Worm (Caenorhabditis elegans) whole organism, L3 larva: ENCODE measurements around the gene clec-25.
A peak's percentile ranks its signal among the peaks of the same experiment; 100 is the strongest.

Experiments used
- R02D3.7 ChIP-seq: fragments of 150-350 bp; optimal IDR thresholded peaks from 2 replicates; lab custom pipeline; 2014; ENCODE audit warnings: missing biosample characterization, missing genetic modification characterization
- ZK546.5 ChIP-seq: sonication (generic microtip); optimal IDR thresholded peaks from 2 replicates; lab custom pipeline; 2017; ENCODE audit warnings: missing biosample characterization, missing genetic modification characterization
- ama-1 ChIP-seq: fragments of 150-350 bp; optimal IDR thresholded peaks from 2 replicates; lab custom pipeline; 2018
- ceh-16 ChIP-seq: sonication (generic microtip); optimal IDR thresholded peaks from 2 replicates; lab custom pipeline; 2017; ENCODE audit warnings: missing biosample characterization, missing genetic modification characterization
- ceh-28 ChIP-seq: fragments of 150-350 bp; optimal IDR thresholded peaks from 2 replicates; lab custom pipeline; 2014; ENCODE audit warnings: missing biosample characterization, missing genetic modification reagents, missing genetic modification characterization
- egl-27 ChIP-seq: sonication (generic microtip); optimal IDR thresholded peaks from 4 replicates; lab custom pipeline; 2017; ENCODE audit warnings: missing biosample characterization, missing genetic modification reagents, missing genetic modification characterization
- elt-1 ChIP-seq: fragments of 150-350 bp; optimal IDR thresholded peaks from 2 replicates; lab custom pipeline; 2014; ENCODE audit warnings: missing biosample characterization, missing genetic modification characterization
- elt-2 ChIP-seq: sonication (generic microtip); optimal IDR thresholded peaks from 2 replicates; lab custom pipeline; 2016; ENCODE audit warnings: missing genetic modification reagents, mild to moderate bottlenecking, missing genetic modification characterization, missing compliant biosample characterization
- elt-3 ChIP-seq, 3 experiments: fragments of 150-350 bp in 1 of 3; sonication (generic microtip) in 2 of 3; optimal IDR thresholded peaks; 2 replicates in 2 of 3; 4 replicates in 1 of 3; lab custom pipeline; 2014 to 2017; ENCODE audit warnings: missing biosample characterization in 3 of 3, missing genetic modification characterization in 3 of 3
- eor-1 ChIP-seq, 2 experiments: fragments of 150-350 bp; optimal IDR thresholded peaks; 2 replicates each; lab custom pipeline; 2014 to 2018; ENCODE audit warnings: missing biosample characterization in 2 of 2, missing genetic modification characterization in 2 of 2
- fos-1 ChIP-seq: fragments of 150-350 bp; optimal IDR thresholded peaks from 2 replicates; lab custom pipeline; 2014; ENCODE audit warnings: missing biosample characterization, missing genetic modification characterization
- jun-1 ChIP-seq: fragments of 150-350 bp; optimal IDR thresholded peaks from 2 replicates; lab custom pipeline; 2014; ENCODE audit warnings: missing biosample characterization, missing genetic modification reagents, missing genetic modification characterization
- lin-15B ChIP-seq: fragments of 150-350 bp; optimal IDR thresholded peaks from 2 replicates; lab custom pipeline; 2014; ENCODE audit warnings: missing biosample characterization, missing genetic modification characterization
- lsy-12 ChIP-seq: sonication (generic microtip); optimal IDR thresholded peaks from 2 replicates; lab custom pipeline; 2016; ENCODE audit warnings: mild to moderate bottlenecking, missing genetic modification characterization, missing compliant biosample characterization
- mml-1 ChIP-seq: fragments of 150-350 bp; sonication (generic microtip); optimal IDR thresholded peaks from 3 replicates; lab custom pipeline; 2014; ENCODE audit warnings: missing biosample characterization, missing genetic modification characterization
- nhr-11 ChIP-seq: fragments of 150-350 bp; optimal IDR thresholded peaks from 2 replicates; lab custom pipeline; 2014; ENCODE audit warnings: missing biosample characterization, missing genetic modification characterization
- nhr-25 ChIP-seq: sonication (generic microtip); optimal IDR thresholded peaks from 2 replicates; lab custom pipeline; 2017; ENCODE audit warnings: missing biosample characterization, missing genetic modification characterization
- nhr-28 ChIP-seq: fragments of 150-350 bp; optimal IDR thresholded peaks from 2 replicates; lab custom pipeline; 2014; ENCODE audit warnings: missing biosample characterization, missing genetic modification characterization
- nhr-43 ChIP-seq: sonication (generic microtip); optimal IDR thresholded peaks from 2 replicates; lab custom pipeline; 2016; ENCODE audit warnings: mild to moderate bottlenecking, missing genetic modification characterization, missing compliant biosample characterization; ENCODE audit not compliant: poor library complexity, severe bottlenecking
- nhr-67 ChIP-seq: fragments of 150-350 bp; optimal IDR thresholded peaks from 2 replicates; lab custom pipeline; 2014; ENCODE audit warnings: missing biosample characterization, missing genetic modification characterization
- nhr-76 ChIP-seq: fragments of 150-350 bp; sonication (generic microtip); optimal IDR thresholded peaks from 5 replicates; lab custom pipeline; 2014; ENCODE audit warnings: missing biosample characterization, missing genetic modification characterization
- pha-4 ChIP-seq: fragments of 150-350 bp; optimal IDR thresholded peaks from 2 replicates; lab custom pipeline; 2014; ENCODE audit warnings: missing biosample characterization, missing genetic modification reagents, missing genetic modification characterization
- pqm-1 ChIP-seq: fragments of 150-350 bp; optimal IDR thresholded peaks from 2 replicates; lab custom pipeline; 2017; ENCODE audit warnings: missing biosample characterization, missing genetic modification characterization, inconsistent platforms
- sea-2 ChIP-seq: fragments of 150-350 bp; sonication (generic microtip); optimal IDR thresholded peaks from 4 replicates; lab custom pipeline; 2014; ENCODE audit warnings: missing biosample characterization, missing genetic modification reagents, missing genetic modification characterization
- skn-1 ChIP-seq: fragments of 150-350 bp; optimal IDR thresholded peaks from 2 replicates; lab custom pipeline; 2014; ENCODE audit warnings: missing biosample characterization, missing genetic modification characterization
- snpc-4 ChIP-seq: fragments of 150-350 bp; optimal IDR thresholded peaks from 2 replicates; lab custom pipeline; 2014; ENCODE audit warnings: missing biosample characterization, missing genetic modification characterization
- unc-39 ChIP-seq: sonication (generic microtip); optimal IDR thresholded peaks from 4 replicates; lab custom pipeline; 2017; ENCODE audit warnings: missing biosample characterization, missing genetic modification characterization
- unc-62 ChIP-seq: fragments of 150-350 bp; sonication (generic microtip); optimal IDR thresholded peaks from 4 replicates; lab custom pipeline; 2014; ENCODE audit warnings: missing biosample characterization, missing genetic modification reagents, missing genetic modification characterization
- zag-1 ChIP-seq: fragments of 150-350 bp; optimal IDR thresholded peaks from 2 replicates; lab custom pipeline; 2014; ENCODE audit warnings: missing biosample characterization, missing genetic modification characterization
- ztf-11 ChIP-seq: fragments of 150-350 bp; optimal IDR thresholded peaks from 2 replicates; lab custom pipeline; 2014; ENCODE audit warnings: missing biosample characterization, missing genetic modification characterization

Gene clec-25

ce11 chrV:16880054-16880453 is 37.0 kb downstream of the clec-25 start, which contains the start of gene F09C6.3:
TSS of gene F09C6.3 (minus strand) at chrV:16880154.
- TF ChIP-seq eor-1 (tag; optimal IDR thresholded peaks at IDR 0.05; lab: Kevin White, UChicago) (no peak), elt-3 (tag; optimal IDR thresholded peaks at IDR 0.05; lab: Kevin White, UChicago) (no peak), R02D3.7 (tag; lab: Kevin White, UChicago) (no peak), ceh-16 (tag; lab: Kevin White, UChicago) (no peak), unc-39 (no peak), sea-2 (GFP tag; lab: Kevin White, UChicago) (no peak), snpc-4 (tag; lab: Kevin White, UChicago) (no peak), nhr-67 (tag; lab: Kevin White, UChicago) (no peak)

- TF ChIP-seq skn-1 (tag; lab: Kevin White, UChicago) = no peak
- no peak for TF ChIP-seq snpc-4 (tag; lab: Kevin White, UChicago)
- TF ChIP-seq nhr-11 (tag; lab: Kevin White, UChicago) = no peak
- no peak for TF ChIP-seq sea-2 (GFP tag; lab: Kevin White, UChicago)
- TF ChIP-seq elt-1 (tag; lab: Kevin White, UChicago) = no peak
- TF ChIP-seq fos-1 (tag; lab: Kevin White, UChicago) = no peak
- no peak for TF ChIP-seq jun-1
- no peak for TF ChIP-seq egl-27 (tag; lab: Kevin White, UChicago)
- no peak for TF ChIP-seq ZK546.5
These were observed 37.6 kb downstream of the clec-25 start, which contains the start of gene F09C6.14 for ce11 chrV:16880679-16881078. TSS of gene F09C6.14 (plus strand) at chrV:16880979.

ce11 chrV:16882260-16882918 is 39.3 kb downstream of the clec-25 start, which contains the start of the genes F09C6.11 and F09C6.12:
TSS of gene F09C6.11 (minus strand) at chrV:16882310.
TSS of gene F09C6.12 (plus strand) at chrV:16882868.
- TF ChIP-seq pha-4 (tag; lab: Kevin White, UChicago) = peak; percentile 95
- no peak for TF ChIP-seq ceh-16 (tag; lab: Kevin White, UChicago)
- TF ChIP-seq eor-1 (tag; optimal IDR thresholded peaks at IDR 0.05; lab: Kevin White, UChicago) = no peak
- no peak for TF ChIP-seq ceh-28 (tag; lab: Kevin White, UChicago)

- TF ChIP-seq egl-27 (tag; lab: Kevin White, UChicago) = no peak
- TF ChIP-seq lsy-12 (tag; lab: Kevin White, UChicago) = no peak
- no peak for TF ChIP-seq unc-62
- no peak for TF ChIP-seq mml-1 (tag; lab: Kevin White, UChicago)
- no peak for TF ChIP-seq elt-2
- no peak for TF ChIP-seq snpc-4 (tag; lab: Kevin White, UChicago)
- no peak for TF ChIP-seq elt-3 (tag; optimal IDR thresholded peaks at IDR 0.05; lab: Kevin White, UChicago)
- TF ChIP-seq ama-1 (lab: Kevin White, UChicago) = no peak
- TF ChIP-seq pha-4 (tag; lab: Kevin White, UChicago) = no peak
- no peak for TF ChIP-seq nhr-43
- TF ChIP-seq eor-1 (tag; optimal IDR thresholded peaks at IDR 0.05; lab: Kevin White, UChicago) = no peak
- TF ChIP-seq sea-2 (GFP tag; lab: Kevin White, UChicago) = no peak
- TF ChIP-seq skn-1 (tag; lab: Kevin White, UChicago) = no peak
- no peak for TF ChIP-seq ztf-11 (tag; lab: Kevin White, UChicago)
- no peak for TF ChIP-seq nhr-76 (tag; lab: Kevin White, UChicago)
- no peak for TF ChIP-seq zag-1 (tag; lab: Kevin White, UChicago)
These were observed 41.7 kb downstream of the clec-25 start, which contains the start of gene F09C6.13 for ce11 chrV:16884744-16885143. TSS of gene F09C6.13 (plus strand) at chrV:16885044.

ce11 chrV:16888788-16889325 is 45.8 kb downstream of the clec-25 start, which contains the start of the genes ifas-2 and fbxa-44:
TSS of gene ifas-2 (minus strand) at chrV:16888888.
TSS of gene fbxa-44 (plus strand) at chrV:16889275.
- TF ChIP-seq nhr-25 (no peak), fos-1 (tag; lab: Kevin White, UChicago) (no peak), lin-15B (tag; lab: Kevin White, UChicago) (no peak), nhr-28 (tag; lab: Kevin White, UChicago) (no peak), pqm-1 (tag; lab: Kevin White, UChicago) (no peak), eor-1 (tag; optimal IDR thresholded peaks at IDR 0.05; lab: Kevin White, UChicago) (no peak)
